Worm (Caenorhabditis elegans): ENCODE data around the gene srh-303.

Gene srh-303

ce11 chrV:17831350-17831749, at the start of gene srh-303:
TSS of gene srh-303 (plus strand) at chrV:17831650.
- TF ChIP-seq Y22D7AL.16 (tag; optimal IDR thresholded peaks at IDR 0.05) = no peak

DNA sequence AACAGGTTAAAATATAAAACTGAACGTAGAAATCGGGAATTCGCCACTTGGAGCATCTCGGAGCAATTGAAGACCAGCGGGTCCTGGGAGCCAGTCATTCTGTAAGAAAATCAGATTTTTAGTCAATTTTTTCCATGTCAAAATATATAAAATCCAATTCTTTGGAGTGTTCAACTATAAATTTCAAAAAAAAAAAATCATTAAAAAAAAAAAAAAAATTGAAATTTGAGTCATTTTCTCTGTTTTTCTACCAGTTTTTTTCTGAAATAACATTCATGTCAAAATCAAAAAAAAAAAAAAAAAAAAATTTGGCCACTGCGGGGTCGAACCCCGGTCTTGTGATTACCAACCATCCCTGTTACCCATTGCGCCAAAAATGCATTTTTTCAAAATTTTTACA, 47.9 kb upstream of the srh-303 start, which contains the start of gene srab-12:
Gene srab-12, minus strand, starts transcription at position 101 of the 400 bp plus-strand sequence.
- TF ChIP-seq hlh-30 (tag; optimal IDR thresholded peaks at IDR 0.05; ENCODE audit: insufficient read depth) (no peak), ceh-14 (tag; optimal IDR thresholded peaks at IDR 0.05) (no peak)

ce11 chrV:17784363-17784762, 47.1 kb upstream of the srh-303 start:
- no peak for TF ChIP-seq ceh-48 (tag; optimal IDR thresholded peaks at IDR 0.05)
- TF ChIP-seq unc-55 (GFP tag; optimal IDR thresholded peaks at IDR 0.05) = no peak
- no peak for TF ChIP-seq sox-2 (GFP tag; IDR thresholded peaks at IDR 0.05)
- TF ChIP-seq pag-3 (tag; optimal IDR thresholded peaks at IDR 0.05; ENCODE audit: borderline replicate concordance) = no peak
- no peak for TF ChIP-seq elt-4 (tag; optimal IDR thresholded peaks at IDR 0.05)
- no peak for TF ChIP-seq odd-2 (tag; optimal IDR thresholded peaks at IDR 0.05)
- no peak for TF ChIP-seq sox-4 (tag; optimal IDR thresholded peaks at IDR 0.05)
- no peak for TF ChIP-seq npax-4 (tag; optimal IDR thresholded peaks at IDR 0.05)
- TF ChIP-seq pat-9 (tag; optimal IDR thresholded peaks at IDR 0.05) = no peak
- no peak for TF ChIP-seq pros-1 (tag; optimal IDR thresholded peaks at IDR 0.05)
- no peak for TF ChIP-seq syd-9 (tag; optimal IDR thresholded peaks at IDR 0.05)
- no peak for TF ChIP-seq ceh-22 (tag; optimal IDR thresholded peaks at IDR 0.05)
- TF ChIP-seq ceh-9 (tag; optimal IDR thresholded peaks at IDR 0.05) = no peak
- TF ChIP-seq nhr-232 (tag; optimal IDR thresholded peaks at IDR 0.05) = no peak
- no peak for TF ChIP-seq gmeb-2 (tag; optimal IDR thresholded peaks at IDR 0.05)
- TF ChIP-seq lin-11 (tag; optimal IDR thresholded peaks at IDR 0.05) = no peak
- no peak for TF ChIP-seq ceh-2 (tag; optimal IDR thresholded peaks at IDR 0.05)
- TF ChIP-seq unc-86 (tag; optimal IDR thresholded peaks at IDR 0.05) = no peak

DNA sequence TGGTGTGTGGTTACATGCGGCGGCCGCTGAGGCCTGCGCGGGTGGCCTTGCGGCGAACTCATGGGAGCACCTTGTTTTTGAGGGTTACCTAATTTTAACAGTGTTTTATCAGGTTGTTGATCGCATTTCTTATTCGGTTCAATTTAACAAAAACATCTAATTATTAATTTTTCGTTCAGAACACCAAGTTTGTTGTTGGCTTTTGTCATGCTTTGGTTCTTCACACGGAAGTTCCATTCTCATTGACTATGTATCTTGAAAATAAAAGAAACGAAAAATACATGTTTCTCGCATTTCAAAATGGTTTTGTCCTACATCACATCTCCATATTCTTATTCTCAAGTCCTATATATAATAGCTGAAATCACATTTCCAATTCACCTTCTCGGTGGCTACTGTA, 41.3 kb upstream of the srh-303 start, which contains the start of gene srh-290:
Gene srh-290, plus strand, starts transcription at position 301 of the 400 bp plus-strand sequence.
- TF ChIP-seq ceh-2 (tag; optimal IDR thresholded peaks at IDR 0.05) = no peak
- no peak for TF ChIP-seq F13H6.1 (tag; optimal IDR thresholded peaks at IDR 0.05)
- TF ChIP-seq dve-1 (tag; optimal IDR thresholded peaks at IDR 0.05) = no peak
- TF ChIP-seq Y22D7AL.16 (tag; optimal IDR thresholded peaks at IDR 0.05) = no peak
- TF ChIP-seq hlh-6 (tag; optimal IDR thresholded peaks at IDR 0.05) = no peak
- no peak for TF ChIP-seq zip-5 (tag; optimal IDR thresholded peaks at IDR 0.05)
- no peak for TF ChIP-seq ceh-18 (tag; optimal IDR thresholded peaks at IDR 0.05)
- no peak for TF ChIP-seq tbx-7 (tag; optimal IDR thresholded peaks at IDR 0.05)
- no peak for TF ChIP-seq eyg-1 (tag; optimal IDR thresholded peaks at IDR 0.05)
- TF ChIP-seq che-1 (tag; optimal IDR thresholded peaks at IDR 0.05) = no peak
- TF ChIP-seq ceh-9 (tag; optimal IDR thresholded peaks at IDR 0.05) = no peak
- TF ChIP-seq pros-1 (tag; optimal IDR thresholded peaks at IDR 0.05) = no peak
- no peak for TF ChIP-seq pha-2 (tag; optimal IDR thresholded peaks at IDR 0.05)

DNA sequence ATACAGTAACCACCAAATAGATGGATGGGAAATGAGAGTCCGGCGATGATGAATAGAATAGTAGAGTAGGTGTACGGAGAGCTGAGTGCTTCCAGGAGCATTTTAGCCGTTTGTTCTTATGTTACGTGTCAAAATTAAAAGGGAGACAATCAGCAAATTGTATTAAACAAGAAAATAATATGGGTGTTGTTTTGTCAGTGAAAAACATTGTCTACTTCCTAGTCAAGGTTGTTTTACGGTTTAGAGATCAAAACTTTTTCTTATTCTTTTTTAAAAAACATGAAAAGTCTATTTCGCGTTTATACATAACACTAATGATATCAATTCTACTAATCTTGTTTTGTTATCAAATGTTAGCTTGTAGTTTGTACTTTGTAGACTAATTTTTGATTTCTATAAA, 37.5 kb upstream of the srh-303 start, which contains the start of gene srh-289:
Gene srh-289, minus strand, starts transcription at position 101 of the 400 bp plus-strand sequence.
- TF ChIP-seq Y22D7AL.16 (tag; optimal IDR thresholded peaks at IDR 0.05) (no peak), sdc-2 (tag; optimal IDR thresholded peaks at IDR 0.05) (no peak), lin-11 (tag; optimal IDR thresholded peaks at IDR 0.05) (no peak), nfya-1 (tag; optimal IDR thresholded peaks at IDR 0.05) (no peak), unc-55 (GFP tag; optimal IDR thresholded peaks at IDR 0.05) (no peak), syd-9 (tag; optimal IDR thresholded peaks at IDR 0.05) (no peak), ceh-31 (tag; optimal IDR thresholded peaks at IDR 0.05) (no peak), ceh-14 (tag; optimal IDR thresholded peaks at IDR 0.05) (no peak), fkh-6 (tag; optimal IDR thresholded peaks at IDR 0.05) (no peak), unc-3 (GFP tag; conservative IDR thresholded peaks at IDR 0.05) (no peak), unc-3 (tag; optimal IDR thresholded peaks at IDR 0.05) (no peak), nhr-232 (tag; optimal IDR thresholded peaks at IDR 0.05) (no peak), ceh-48 (tag; optimal IDR thresholded peaks at IDR 0.05) (no peak), T23F11.4 (GFP tag; optimal IDR thresholded peaks at IDR 0.05) (no peak)

Measured in whole organism, late embryonic.